Worm (Caenorhabditis elegans): ENCODE results near the gene nhr-233.

- TF ChIP-seq nhr-11 (tag; optimal IDR thresholded peaks at IDR 0.05) (no peak), lin-39 (tag; optimal IDR thresholded peaks at IDR 0.05) (no peak), aly-2 (tag; optimal IDR thresholded peaks at IDR 0.05) (no peak)
Measured at ce11 chrV:16539666-16540065, 30.9 kb downstream of the nhr-233 start.

All from whole organism, L2 larva.